Worm (Caenorhabditis elegans) whole organism, young adult: ENCODE measurements around the gene F45C12.17.

ENCODE experiments used
- D2030.7 ChIP-seq: fragments of 200-800 bp; sonication (Bioruptor generic); IDR thresholded peaks from 2 replicates; pipeline ENCODE4 v1.3.6; 2022; ENCODE audit warnings: missing genetic modification reagents, missing genetic modification characterization, missing compliant biosample characterization
- F10E7.11 ChIP-seq: sonication (generic microtip); optimal IDR thresholded peaks from 2 replicates; lab custom pipeline; 2017; ENCODE audit warnings: mild to moderate bottlenecking, missing genetic modification characterization, moderate library complexity, missing compliant biosample characterization
- F22D6.2 ChIP-seq: sonication (generic microtip); optimal IDR thresholded peaks from 2 replicates; lab custom pipeline; 2016; ENCODE audit warnings: mild to moderate bottlenecking, missing genetic modification characterization, missing compliant biosample characterization
- F39B2.1 ChIP-seq: fragments of 200-800 bp; sonication (Bioruptor generic); IDR thresholded peaks from 2 replicates; pipeline ENCODE4 v1.3.6; 2022; ENCODE audit warnings: missing genetic modification reagents, missing genetic modification characterization, missing compliant biosample characterization
- F52B5.7 ChIP-seq: sonication (generic microtip); optimal IDR thresholded peaks from 2 replicates; lab custom pipeline; 2016; ENCODE audit warnings: mild to moderate bottlenecking, missing genetic modification characterization, missing compliant biosample characterization
- F57C9.4 ChIP-seq: sonication (generic microtip); optimal IDR thresholded peaks from 2 replicates; lab custom pipeline; 2017; ENCODE audit warnings: mild to moderate bottlenecking, missing genetic modification characterization, missing compliant biosample characterization
- T26A5.8 ChIP-seq: sonication (generic microtip); optimal IDR thresholded peaks from 2 replicates; lab custom pipeline; 2016; ENCODE audit warnings: missing genetic modification characterization, missing compliant biosample characterization
- Y53G8AR.9 ChIP-seq: fragments of 200-800 bp; sonication (Bioruptor generic); conservative IDR thresholded peaks from 2 replicates; pipeline ENCODE4 v1.3.6; 2022; ENCODE audit warnings: missing genetic modification reagents, missing genetic modification characterization, missing compliant biosample characterization
- Y56A3A.18 ChIP-seq: fragments of 200-800 bp; sonication (Bioruptor generic); IDR thresholded peaks from 2 replicates; pipeline ENCODE4 v1.3.6; 2022; ENCODE audit warnings: missing genetic modification reagents, missing genetic modification characterization, missing compliant biosample characterization
- Y79H2A.3 ChIP-seq: fragments of 200-800 bp; sonication (Bioruptor generic); conservative IDR thresholded peaks from 2 replicates; pipeline ENCODE4 v1.3.6; 2022; ENCODE audit warnings: missing genetic modification reagents, missing genetic modification characterization, missing compliant biosample characterization
- ccch-3 ChIP-seq: fragments of 200-800 bp; sonication (Bioruptor generic); optimal IDR thresholded peaks from 2 replicates; lab custom pipeline; 2018; ENCODE audit warnings: mild to moderate bottlenecking, missing genetic modification characterization, missing compliant biosample characterization
- cebp-1 ChIP-seq, 2 experiments: fragments of 200-800 bp in 1 of 2; sonication (Bioruptor generic) in 1 of 2; sonication (generic microtip) in 1 of 2; IDR thresholded peaks in 1 of 2; optimal IDR thresholded peaks in 1 of 2; 2 replicates each; pipeline versions ENCODE4 v1.3.6 to Lab custom; 2017 to 2022; ENCODE audit warnings: missing compliant biosample characterization in 2 of 2, missing genetic modification characterization in 2 of 2, mild to moderate bottlenecking in 1 of 2, missing genetic modification reagents in 1 of 2, moderate library complexity in 1 of 2
- ceh-40 ChIP-seq: fragments of 200-800 bp; sonication (Bioruptor generic); IDR thresholded peaks from 2 replicates; pipeline ENCODE4 v1.3.6; 2022; ENCODE audit warnings: missing genetic modification characterization, missing compliant biosample characterization
- ceh-58 ChIP-seq: fragments of 200-800 bp; sonication (Bioruptor generic); IDR thresholded peaks from 2 replicates; pipeline ENCODE4 v1.3.6; 2022; ENCODE audit warnings: missing genetic modification characterization, missing compliant biosample characterization
- die-1 ChIP-seq: sonication (generic microtip); optimal IDR thresholded peaks from 2 replicates; lab custom pipeline; 2016; ENCODE audit warnings: missing genotype, mild to moderate bottlenecking, missing genetic modification characterization, missing compliant biosample characterization
- dpl-1 ChIP-seq: fragments of 150-350 bp; optimal IDR thresholded peaks from 2 replicates; lab custom pipeline; 2014; ENCODE audit warnings: missing biosample characterization, missing genetic modification reagents, missing genetic modification characterization
- egl-44 ChIP-seq: fragments of 200-800 bp; sonication (Bioruptor generic); IDR thresholded peaks from 2 replicates; pipeline ENCODE4 v1.3.6; 2022; ENCODE audit warnings: missing genetic modification reagents, missing genetic modification characterization, missing compliant biosample characterization
- gei-17 ChIP-seq: fragments of 200-800 bp; sonication (Bioruptor generic); optimal IDR thresholded peaks from 2 replicates; lab custom pipeline; 2018; ENCODE audit warnings: mild to moderate bottlenecking, missing genetic modification characterization, missing compliant biosample characterization
- hlh-12 ChIP-seq: sonication (generic microtip); optimal IDR thresholded peaks from 2 replicates; lab custom pipeline; 2016; ENCODE audit warnings: missing genetic modification characterization, missing compliant biosample characterization
- lag-1 ChIP-seq: fragments of 200-800 bp; sonication (Bioruptor generic); IDR thresholded peaks from 2 replicates; pipeline ENCODE4 v1.3.6; 2022; ENCODE audit warnings: missing genetic modification reagents, missing genetic modification characterization, missing compliant biosample characterization
- lin-26 ChIP-seq: fragments of 200-800 bp; sonication (Bioruptor generic); IDR thresholded peaks from 2 replicates; pipeline ENCODE4 v1.3.6; 2022; ENCODE audit warnings: missing genetic modification reagents, missing genetic modification characterization, missing compliant biosample characterization
- lin-35 ChIP-seq, 3 experiments: fragments of 150-350 bp in 2 of 3; sonication (generic microtip) in 1 of 3; optimal IDR thresholded peaks; 2 replicates each; lab custom pipeline; 2014 to 2018; ENCODE audit warnings: missing biosample characterization in 3 of 3, missing genetic modification characterization in 3 of 3, missing genetic modification reagents in 3 of 3
- lir-1 ChIP-seq: fragments of 200-800 bp; sonication (Bioruptor generic); conservative IDR thresholded peaks from 2 replicates; pipeline ENCODE4 v1.3.6; 2022; ENCODE audit warnings: missing genetic modification reagents, missing genetic modification characterization, missing compliant biosample characterization
- lsy-27 ChIP-seq: sonication (generic microtip); optimal IDR thresholded peaks from 2 replicates; lab custom pipeline; 2017; ENCODE audit warnings: missing genetic modification characterization, mild to moderate bottlenecking, missing compliant biosample characterization, antibody characterized with exemption, missing genotype, borderline replicate concordance; ENCODE audit not compliant: insufficient read depth
- madf-3 ChIP-seq: fragments of 200-800 bp; sonication (Bioruptor generic); IDR thresholded peaks from 2 replicates; pipeline ENCODE4 v1.3.6; 2022; ENCODE audit warnings: missing genetic modification reagents, missing genetic modification characterization, missing compliant biosample characterization
- madf-6 ChIP-seq: fragments of 200-800 bp; sonication (Bioruptor generic); IDR thresholded peaks from 2 replicates; pipeline ENCODE4 v1.3.6; 2022; ENCODE audit warnings: missing genetic modification reagents, missing genetic modification characterization, missing compliant biosample characterization
- madf-8 ChIP-seq: fragments of 200-800 bp; sonication (Bioruptor generic); conservative IDR thresholded peaks from 2 replicates; pipeline ENCODE4 v1.3.6; 2022; ENCODE audit warnings: missing genetic modification reagents, missing genetic modification characterization, missing compliant biosample characterization
- mel-28 ChIP-seq: sonication (generic microtip); optimal IDR thresholded peaks from 2 replicates; lab custom pipeline; 2016; ENCODE audit warnings: borderline replicate concordance, mild to moderate bottlenecking, missing genetic modification characterization, missing compliant biosample characterization
- mes-4 ChIP-seq: sonication (generic microtip); optimal IDR thresholded peaks from 2 replicates; lab custom pipeline; 2016; ENCODE audit warnings: missing genotype, missing genetic modification characterization, missing compliant biosample characterization
- mxl-1 ChIP-seq: sonication (generic microtip); optimal IDR thresholded peaks from 2 replicates; lab custom pipeline; 2016; ENCODE audit warnings: missing genetic modification characterization, missing compliant biosample characterization
- nhr-179 ChIP-seq: sonication (generic microtip); optimal IDR thresholded peaks from 2 replicates; lab custom pipeline; 2016; ENCODE audit warnings: mild to moderate bottlenecking, missing genetic modification characterization, missing compliant biosample characterization
- nhr-80 ChIP-seq: sonication (generic microtip); optimal IDR thresholded peaks from 2 replicates; lab custom pipeline; 2016; ENCODE audit warnings: missing genetic modification characterization, missing compliant biosample characterization
- nhr-90 ChIP-seq: sonication (generic microtip); optimal IDR thresholded peaks from 2 replicates; lab custom pipeline; 2016; ENCODE audit warnings: missing genotype, mild to moderate bottlenecking, missing genetic modification characterization, missing compliant biosample characterization
- rcor-1 ChIP-seq: fragments of 200-800 bp; sonication (Bioruptor generic); IDR thresholded peaks from 2 replicates; pipeline ENCODE4 v1.3.6; 2022; ENCODE audit warnings: missing genetic modification reagents, missing genetic modification characterization, missing compliant biosample characterization
- rec-8 ChIP-seq, 2 experiments: sonication (generic microtip); optimal IDR thresholded peaks; 2 replicates each; lab custom pipeline; 2016; ENCODE audit warnings: mild to moderate bottlenecking in 2 of 2, missing genetic modification characterization in 2 of 2, missing genetic modification reagents in 2 of 2, missing genotype in 2 of 2, missing biosample characterization in 1 of 2, missing compliant biosample characterization in 1 of 2, moderate library complexity in 1 of 2
- rpc-1 ChIP-seq, 2 experiments: fragments of 150-350 bp in 1 of 2; sonication (generic microtip) in 1 of 2; optimal IDR thresholded peaks; 2 replicates each; lab custom pipeline; 2014 to 2018; ENCODE audit warnings: missing biosample characterization in 1 of 2, missing genetic modification characterization in 1 of 2, missing genetic modification reagents in 1 of 2, missing genotype in 1 of 2
- snpc-1.1 ChIP-seq: sonication (generic microtip); optimal IDR thresholded peaks from 2 replicates; lab custom pipeline; 2017; ENCODE audit warnings: missing genetic modification characterization, mild to moderate bottlenecking, missing compliant biosample characterization, antibody characterized with exemption, moderate library complexity, missing genotype, missing genetic modification reagents; ENCODE audit not compliant: insufficient read depth
- snpc-4 ChIP-seq, 5 experiments: fragments of 150-350 bp in 1 of 5; sonication (generic microtip) in 4 of 5; optimal IDR thresholded peaks; 2 replicates each; lab custom pipeline; 2014 to 2018; ENCODE audit warnings: missing genetic modification characterization in 5 of 5, missing biosample characterization in 3 of 5, antibody characterized with exemption in 2 of 5, mild to moderate bottlenecking in 2 of 5, missing compliant biosample characterization in 2 of 5, missing genotype in 2 of 5, moderate library complexity in 2 of 5, missing genetic modification reagents in 1 of 5
- somi-1 ChIP-seq: fragments of 200-800 bp; sonication (Bioruptor generic); optimal IDR thresholded peaks from 2 replicates; lab custom pipeline; 2018; ENCODE audit warnings: mild to moderate bottlenecking, missing genetic modification characterization, missing compliant biosample characterization
- tbx-9 ChIP-seq: sonication (generic microtip); optimal IDR thresholded peaks from 2 replicates; lab custom pipeline; 2016; ENCODE audit warnings: borderline replicate concordance, missing genetic modification characterization, inconsistent platforms, missing compliant biosample characterization
- xnd-1 ChIP-seq: sonication (generic microtip); optimal IDR thresholded peaks from 2 replicates; lab custom pipeline; 2016; ENCODE audit warnings: missing genotype, missing genetic modification reagents, missing genetic modification characterization, missing compliant biosample characterization
- ztf-6 ChIP-seq: fragments of 200-800 bp; sonication (Bioruptor generic); IDR thresholded peaks from 2 replicates; pipeline ENCODE4 v1.3.6; 2022; ENCODE audit warnings: missing genetic modification reagents, missing genetic modification characterization, missing compliant biosample characterization

Gene F45C12.17

DNA sequence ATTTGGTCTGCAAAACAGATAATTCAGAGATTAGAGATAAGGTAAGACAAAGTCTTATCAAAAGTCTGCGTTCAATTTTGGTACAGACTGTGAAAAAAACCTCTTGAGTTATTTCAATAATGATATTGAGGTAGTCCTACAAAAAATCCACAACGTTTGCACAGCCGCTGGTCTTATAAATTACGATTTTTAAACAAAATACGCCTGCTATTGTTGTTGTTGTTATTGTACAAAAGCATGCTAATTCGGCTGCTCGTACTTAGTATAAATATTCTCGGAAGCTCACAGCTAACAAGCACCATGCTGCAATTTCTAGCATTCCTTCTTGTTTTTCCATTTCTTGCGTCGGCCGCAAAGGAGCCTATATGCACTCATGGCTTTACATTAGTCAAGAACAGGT is 18.3 kb downstream of the F45C12.17 start, which contains the start of gene clec-19:
TSS of gene clec-19 (plus strand) at position 301 of the 400 bp plus-strand sequence.
- no peak for TF ChIP-seq xnd-1 (tag; lab: Kevin White, UChicago)
- TF ChIP-seq lin-26 (GFP tag; lab: Robert Waterston, UW) = no peak

DNA sequence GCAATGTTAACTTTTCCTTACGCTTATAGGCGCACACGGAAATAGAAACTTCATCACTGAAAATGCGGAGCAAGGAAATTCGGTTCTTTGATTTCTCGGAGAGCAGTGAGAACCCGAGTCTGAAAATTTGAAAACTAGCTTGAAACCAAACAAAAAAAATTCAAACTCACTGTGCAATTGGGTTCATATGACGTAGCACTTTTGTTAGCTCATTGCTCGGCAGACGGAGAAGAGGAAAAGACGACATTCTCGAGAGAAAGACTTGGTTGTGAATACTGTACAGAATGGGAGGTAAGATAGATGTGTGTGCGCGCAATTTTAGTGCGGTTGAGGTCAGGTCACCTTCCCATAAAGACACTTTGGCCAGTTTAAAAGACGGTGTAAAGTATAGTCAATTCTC is 24.5 kb downstream of the F45C12.17 start, which contains the start of the genes F36H5.13 and F36H5.8:
TSS of gene F36H5.13 (minus strand) at position 101 of the 400 bp plus-strand sequence.
TSS of gene F36H5.8 (minus strand) at position 274 of the 400 bp plus-strand sequence.
- no peak for TF ChIP-seq rcor-1
- no peak for TF ChIP-seq Y53G8AR.9 (GFP tag; lab: Robert Waterston, UW)
- TF ChIP-seq F57C9.4 (tag; lab: Kevin White, UChicago) = no peak
- no peak for TF ChIP-seq ztf-6 (GFP tag; lab: Robert Waterston, UW)
- TF ChIP-seq mel-28 = no peak
- TF ChIP-seq nhr-80 (tag; lab: Kevin White, UChicago) = no peak
- TF ChIP-seq die-1 (tag; lab: Kevin White, UChicago) = no peak

DNA sequence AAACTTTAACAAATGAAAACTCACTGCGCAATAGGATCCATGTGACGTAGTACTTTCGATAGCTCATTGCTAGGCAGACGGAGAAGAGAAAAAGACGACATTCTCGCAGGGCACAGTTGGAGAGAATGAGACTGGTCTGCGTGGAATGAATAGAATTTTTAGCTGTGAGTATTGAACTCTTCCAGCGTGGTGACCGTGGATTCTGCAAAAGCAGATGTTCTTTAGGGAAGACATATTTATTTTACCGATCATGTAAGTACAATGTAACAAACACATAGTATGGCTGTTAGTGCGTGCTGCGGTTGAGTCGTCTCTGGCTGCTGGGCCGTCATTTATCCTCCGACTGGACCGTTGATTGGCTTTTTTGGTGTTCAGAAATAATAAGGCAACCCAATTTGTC is 27.1 kb downstream of the F45C12.17 start, which contains the start of gene F36H5.9:
TSS of gene F36H5.9 (minus strand) at position 101 of the 400 bp plus-strand sequence.
- TF ChIP-seq mxl-1 (tag; lab: Kevin White, UChicago) (no peak), nhr-179 (tag; lab: Kevin White, UChicago) (no peak), lag-1 (GFP tag; lab: Robert Waterston, UW) (no peak), madf-3 (GFP tag; lab: Robert Waterston, UW) (no peak), F10E7.11 (tag; lab: Kevin White, UChicago) (no peak), nhr-90 (tag; lab: Kevin White, UChicago) (no peak), somi-1 (no peak), ceh-40 (GFP tag; lab: Robert Waterston, UW) (no peak), snpc-4 (GFP tag; optimal IDR thresholded peaks at IDR 0.05; lab: Kevin White, UChicago) (no peak), snpc-4 (tag; optimal IDR thresholded peaks at IDR 0.05; lab: Kevin White, UChicago) (no peak), dpl-1 (GFP tag; lab: Kevin White, UChicago) (no peak), rec-8 (tag; optimal IDR thresholded peaks at IDR 0.05; lab: Kevin White, UChicago) (no peak), lsy-27 (no peak), F39B2.1 (no peak), hlh-12 (tag; lab: Kevin White, UChicago) (no peak), Y79H2A.3 (GFP tag; lab: Robert Waterston, UW) (no peak)

DNA sequence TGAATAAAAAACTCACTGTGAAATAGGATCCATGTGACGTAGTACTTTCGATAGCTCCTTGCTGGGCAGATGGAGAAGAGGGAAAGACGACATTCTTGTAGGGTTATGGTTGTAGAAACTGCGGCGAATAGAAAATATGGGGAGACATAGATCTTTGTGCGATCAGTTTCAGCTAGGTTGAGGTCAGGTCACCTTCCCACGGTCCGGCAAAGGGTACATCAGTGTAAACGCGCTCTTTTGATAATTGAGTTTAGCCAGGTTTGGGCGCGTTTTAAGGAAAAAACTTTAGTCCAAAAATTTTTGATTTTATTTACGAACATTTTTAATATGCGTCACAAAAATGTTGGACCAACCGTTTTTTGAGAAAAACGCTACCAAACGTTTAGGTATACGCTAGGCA is 30.2 kb downstream of the F45C12.17 start, which contains the start of gene F36H5.17:
TSS of gene F36H5.17 (minus strand) at position 101 of the 400 bp plus-strand sequence.
- TF ChIP-seq die-1 (tag; lab: Kevin White, UChicago) = no peak
- no peak for TF ChIP-seq ceh-40 (GFP tag; lab: Robert Waterston, UW)
- no peak for TF ChIP-seq ceh-58 (GFP tag; lab: Robert Waterston, UW)
- no peak for TF ChIP-seq ccch-3 (GFP tag; lab: Kevin White, UChicago)
- TF ChIP-seq D2030.7 = no peak
- TF ChIP-seq F22D6.2 = no peak
- TF ChIP-seq madf-6 (GFP tag; lab: Robert Waterston, UW) = no peak
- TF ChIP-seq gei-17 (GFP tag; lab: Kevin White, UChicago) = no peak
- no peak for TF ChIP-seq Y56A3A.18 (GFP tag; lab: Robert Waterston, UW)
- no peak for TF ChIP-seq rpc-1 (optimal IDR thresholded peaks at IDR 0.05; lab: Kevin White, UChicago)
- no peak for TF ChIP-seq rpc-1 (tag; optimal IDR thresholded peaks at IDR 0.05; lab: Kevin White, UChicago)
- no peak for TF ChIP-seq lir-1
- no peak for TF ChIP-seq snpc-1.1
- no peak for TF ChIP-seq T26A5.8
- no peak for TF ChIP-seq F52B5.7
- TF ChIP-seq cebp-1 (GFP tag; IDR thresholded peaks at IDR 0.05; lab: Robert Waterston, UW) = no peak
- no peak for TF ChIP-seq cebp-1 (tag; optimal IDR thresholded peaks at IDR 0.05; lab: Kevin White, UChicago)
- no peak for TF ChIP-seq madf-8
- TF ChIP-seq lin-35 (GFP tag; optimal IDR thresholded peaks at IDR 0.05; lab: Kevin White, UChicago) = no peak
- TF ChIP-seq egl-44 (GFP tag; lab: Robert Waterston, UW) = no peak
- TF ChIP-seq tbx-9 (tag; lab: Kevin White, UChicago) = no peak
- no peak for TF ChIP-seq mes-4
